Worm (Caenorhabditis elegans) whole organism, young adult: ENCODE measurements around the gene phb-2.
A peak's percentile ranks its signal among the peaks of the same experiment; 100 is the strongest.

Experiments
- B0019.2 ChIP-seq: fragments of 200-800 bp; sonication (Bioruptor generic); conservative IDR thresholded peaks from 2 replicates; pipeline ENCODE4 v1.3.6; 2022; ENCODE audit warnings: missing genetic modification reagents, missing genetic modification characterization, missing compliant biosample characterization
- B0035.1 ChIP-seq: sonication (generic microtip); optimal IDR thresholded peaks from 2 replicates; lab custom pipeline; 2016; ENCODE audit warnings: missing genetic modification characterization, mild to moderate bottlenecking, missing compliant biosample characterization, missing genotype, missing genetic modification reagents
- C06A6.2 ChIP-seq: fragments of 200-800 bp; sonication (Bioruptor generic); conservative IDR thresholded peaks from 2 replicates; pipeline ENCODE4 v1.3.6; 2022; ENCODE audit warnings: missing genetic modification characterization, missing compliant biosample characterization
- F33H1.4 ChIP-seq: fragments of 200-800 bp; sonication (Bioruptor generic); IDR thresholded peaks from 2 replicates; pipeline ENCODE4 v1.3.6; 2022; ENCODE audit warnings: missing genetic modification reagents, missing genetic modification characterization, missing compliant biosample characterization
- F39B2.1 ChIP-seq: fragments of 200-800 bp; sonication (Bioruptor generic); IDR thresholded peaks from 2 replicates; pipeline ENCODE4 v1.3.6; 2022; ENCODE audit warnings: missing genetic modification reagents, missing genetic modification characterization, missing compliant biosample characterization
- F52B5.7 ChIP-seq: sonication (generic microtip); optimal IDR thresholded peaks from 2 replicates; lab custom pipeline; 2016; ENCODE audit warnings: mild to moderate bottlenecking, missing genetic modification characterization, missing compliant biosample characterization
- K11D2.4 ChIP-seq: fragments of 200-800 bp; sonication (Bioruptor generic); IDR thresholded peaks from 2 replicates; pipeline ENCODE4 v1.3.6; 2022; ENCODE audit warnings: missing genetic modification reagents, missing genetic modification characterization, missing compliant biosample characterization
- K12H6.12 ChIP-seq: fragments of 200-800 bp; sonication (Bioruptor generic); optimal IDR thresholded peaks from 2 replicates; lab custom pipeline; 2018; ENCODE audit warnings: mild to moderate bottlenecking, missing genetic modification characterization, missing compliant biosample characterization
- T07F8.4 ChIP-seq: sonication (generic microtip); optimal IDR thresholded peaks from 2 replicates; lab custom pipeline; 2016; ENCODE audit warnings: mild to moderate bottlenecking, missing genetic modification characterization, moderate library complexity, missing compliant biosample characterization
- Y53F4B.3 ChIP-seq: fragments of 200-800 bp; sonication (Bioruptor generic); IDR thresholded peaks from 2 replicates; pipeline ENCODE4 v1.3.6; 2022; ENCODE audit warnings: missing genetic modification reagents, missing genetic modification characterization, missing compliant biosample characterization
- Y53G8AR.9 ChIP-seq: fragments of 200-800 bp; sonication (Bioruptor generic); conservative IDR thresholded peaks from 2 replicates; pipeline ENCODE4 v1.3.6; 2022; ENCODE audit warnings: missing genetic modification reagents, missing genetic modification characterization, missing compliant biosample characterization
- Y79H2A.3 ChIP-seq: fragments of 200-800 bp; sonication (Bioruptor generic); conservative IDR thresholded peaks from 2 replicates; pipeline ENCODE4 v1.3.6; 2022; ENCODE audit warnings: missing genetic modification reagents, missing genetic modification characterization, missing compliant biosample characterization
- Y95B8A.8 ChIP-seq: fragments of 200-800 bp; sonication (Bioruptor generic); IDR thresholded peaks from 2 replicates; pipeline ENCODE4 v1.3.6; 2022; ENCODE audit warnings: missing genetic modification reagents, missing genetic modification characterization, missing compliant biosample characterization
- akir-1 ChIP-seq: fragments of 200-800 bp; sonication (Bioruptor generic); optimal IDR thresholded peaks from 2 replicates; lab custom pipeline; 2018; ENCODE audit warnings: mild to moderate bottlenecking, missing genetic modification characterization, moderate library complexity, missing compliant biosample characterization
- athp-1 ChIP-seq: sonication (generic microtip); optimal IDR thresholded peaks from 2 replicates; lab custom pipeline; 2017; ENCODE audit warnings: mild to moderate bottlenecking, missing genetic modification characterization, missing compliant biosample characterization
- attf-6 ChIP-seq: fragments of 200-800 bp; sonication (Bioruptor generic); IDR thresholded peaks from 2 replicates; pipeline ENCODE4 v1.3.6; 2022; ENCODE audit warnings: missing genetic modification reagents, missing genetic modification characterization, missing compliant biosample characterization
- bed-1 ChIP-seq: fragments of 200-800 bp; sonication (Bioruptor generic); IDR thresholded peaks from 2 replicates; pipeline ENCODE4 v1.3.6; 2022; ENCODE audit warnings: missing genetic modification reagents, missing genetic modification characterization, missing compliant biosample characterization
- ccch-3 ChIP-seq: fragments of 200-800 bp; sonication (Bioruptor generic); optimal IDR thresholded peaks from 2 replicates; lab custom pipeline; 2018; ENCODE audit warnings: mild to moderate bottlenecking, missing genetic modification characterization, missing compliant biosample characterization
- cebp-1 ChIP-seq, 2 experiments: fragments of 200-800 bp in 1 of 2; sonication (Bioruptor generic) in 1 of 2; sonication (generic microtip) in 1 of 2; IDR thresholded peaks in 1 of 2; optimal IDR thresholded peaks in 1 of 2; 2 replicates each; pipeline versions ENCODE4 v1.3.6 to Lab custom; 2017 to 2022; ENCODE audit warnings: missing compliant biosample characterization in 2 of 2, missing genetic modification characterization in 2 of 2, mild to moderate bottlenecking in 1 of 2, missing genetic modification reagents in 1 of 2, moderate library complexity in 1 of 2
- ceh-100 ChIP-seq: fragments of 200-800 bp; sonication (Bioruptor generic); IDR thresholded peaks from 2 replicates; pipeline ENCODE4 v1.3.6; 2022; ENCODE audit warnings: missing genetic modification reagents, missing genetic modification characterization, missing compliant biosample characterization
- ceh-27 ChIP-seq: fragments of 200-800 bp; sonication (Bioruptor generic); optimal IDR thresholded peaks from 2 replicates; lab custom pipeline; 2018; ENCODE audit warnings: mild to moderate bottlenecking, missing genetic modification characterization, moderate library complexity, missing compliant biosample characterization
- dox-1 ChIP-seq: fragments of 200-800 bp; sonication (Bioruptor generic); IDR thresholded peaks from 2 replicates; pipeline ENCODE4 v1.3.6; 2022; ENCODE audit warnings: missing genetic modification reagents, missing genetic modification characterization, missing compliant biosample characterization
- egrh-3 ChIP-seq: fragments of 200-800 bp; sonication (Bioruptor generic); IDR thresholded peaks from 2 replicates; pipeline ENCODE4 v1.3.6; 2022; ENCODE audit warnings: missing genetic modification reagents, missing genetic modification characterization, missing compliant biosample characterization
- ets-4 ChIP-seq: fragments of 200-800 bp; sonication (Bioruptor generic); optimal IDR thresholded peaks from 2 replicates; lab custom pipeline; 2018; ENCODE audit warnings: mild to moderate bottlenecking, missing genetic modification characterization, missing compliant biosample characterization
- hsf-1 ChIP-seq: fragments of 200-800 bp; sonication (Bioruptor generic); IDR thresholded peaks from 2 replicates; pipeline ENCODE4 v1.3.6; 2022; ENCODE audit warnings: missing genetic modification reagents, missing genetic modification characterization, missing compliant biosample characterization
- lin-26 ChIP-seq: fragments of 200-800 bp; sonication (Bioruptor generic); IDR thresholded peaks from 2 replicates; pipeline ENCODE4 v1.3.6; 2022; ENCODE audit warnings: missing genetic modification reagents, missing genetic modification characterization, missing compliant biosample characterization
- madf-3 ChIP-seq: fragments of 200-800 bp; sonication (Bioruptor generic); IDR thresholded peaks from 2 replicates; pipeline ENCODE4 v1.3.6; 2022; ENCODE audit warnings: missing genetic modification reagents, missing genetic modification characterization, missing compliant biosample characterization
- madf-6 ChIP-seq: fragments of 200-800 bp; sonication (Bioruptor generic); IDR thresholded peaks from 2 replicates; pipeline ENCODE4 v1.3.6; 2022; ENCODE audit warnings: missing genetic modification reagents, missing genetic modification characterization, missing compliant biosample characterization
- madf-8 ChIP-seq: fragments of 200-800 bp; sonication (Bioruptor generic); conservative IDR thresholded peaks from 2 replicates; pipeline ENCODE4 v1.3.6; 2022; ENCODE audit warnings: missing genetic modification reagents, missing genetic modification characterization, missing compliant biosample characterization
- mel-28 ChIP-seq: sonication (generic microtip); optimal IDR thresholded peaks from 2 replicates; lab custom pipeline; 2016; ENCODE audit warnings: borderline replicate concordance, mild to moderate bottlenecking, missing genetic modification characterization, missing compliant biosample characterization
- nfya-1 ChIP-seq: sonication (generic microtip); optimal IDR thresholded peaks from 2 replicates; lab custom pipeline; 2017; ENCODE audit warnings: antibody characterized with exemption, missing compliant biosample characterization, missing genetic modification characterization, borderline replicate concordance; ENCODE audit not compliant: insufficient read depth
- nfya-2 ChIP-seq: fragments of 200-800 bp; sonication (Bioruptor generic); IDR thresholded peaks from 2 replicates; pipeline ENCODE4 v1.3.6; 2022; ENCODE audit warnings: missing genetic modification reagents, missing genetic modification characterization, missing compliant biosample characterization
- nhr-120 ChIP-seq: fragments of 200-800 bp; sonication (Bioruptor generic); IDR thresholded peaks from 2 replicates; pipeline ENCODE4 v1.3.6; 2022; ENCODE audit warnings: missing genetic modification characterization, missing compliant biosample characterization
- nhr-179 ChIP-seq: sonication (generic microtip); optimal IDR thresholded peaks from 2 replicates; lab custom pipeline; 2016; ENCODE audit warnings: mild to moderate bottlenecking, missing genetic modification characterization, missing compliant biosample characterization
- nhr-80 ChIP-seq: sonication (generic microtip); optimal IDR thresholded peaks from 2 replicates; lab custom pipeline; 2016; ENCODE audit warnings: missing genetic modification characterization, missing compliant biosample characterization
- rcor-1 ChIP-seq: fragments of 200-800 bp; sonication (Bioruptor generic); IDR thresholded peaks from 2 replicates; pipeline ENCODE4 v1.3.6; 2022; ENCODE audit warnings: missing genetic modification reagents, missing genetic modification characterization, missing compliant biosample characterization
- snpc-1.3 ChIP-seq: sonication (generic microtip); optimal IDR thresholded peaks from 2 replicates; lab custom pipeline; 2017; ENCODE audit warnings: missing genetic modification characterization, mild to moderate bottlenecking, missing compliant biosample characterization, antibody characterized with exemption, moderate library complexity, missing genotype, missing genetic modification reagents; ENCODE audit not compliant: insufficient read depth
- tbp1 ChIP-seq: fragments of 200-800 bp; sonication (Bioruptor generic); optimal IDR thresholded peaks from 2 replicates; lab custom pipeline; 2018; ENCODE audit warnings: mild to moderate bottlenecking, missing genetic modification characterization, missing compliant biosample characterization
- tlf-1 ChIP-seq: fragments of 200-800 bp; sonication (Bioruptor generic); optimal IDR thresholded peaks from 2 replicates; lab custom pipeline; 2018; ENCODE audit warnings: mild to moderate bottlenecking, missing genetic modification characterization, missing compliant biosample characterization
- ztf-18 ChIP-seq: sonication (generic microtip); optimal IDR thresholded peaks from 2 replicates; lab custom pipeline; 2016; ENCODE audit warnings: missing genotype, mild to moderate bottlenecking, missing genetic modification characterization, missing compliant biosample characterization
- ztf-22 ChIP-seq: fragments of 200-800 bp; sonication (Bioruptor generic); optimal IDR thresholded peaks from 2 replicates; lab custom pipeline; 2018; ENCODE audit warnings: mild to moderate bottlenecking, missing genetic modification characterization, moderate library complexity, missing compliant biosample characterization
- ztf-6 ChIP-seq: fragments of 200-800 bp; sonication (Bioruptor generic); IDR thresholded peaks from 2 replicates; pipeline ENCODE4 v1.3.6; 2022; ENCODE audit warnings: missing genetic modification reagents, missing genetic modification characterization, missing compliant biosample characterization

The phb-2 gene

DNA sequence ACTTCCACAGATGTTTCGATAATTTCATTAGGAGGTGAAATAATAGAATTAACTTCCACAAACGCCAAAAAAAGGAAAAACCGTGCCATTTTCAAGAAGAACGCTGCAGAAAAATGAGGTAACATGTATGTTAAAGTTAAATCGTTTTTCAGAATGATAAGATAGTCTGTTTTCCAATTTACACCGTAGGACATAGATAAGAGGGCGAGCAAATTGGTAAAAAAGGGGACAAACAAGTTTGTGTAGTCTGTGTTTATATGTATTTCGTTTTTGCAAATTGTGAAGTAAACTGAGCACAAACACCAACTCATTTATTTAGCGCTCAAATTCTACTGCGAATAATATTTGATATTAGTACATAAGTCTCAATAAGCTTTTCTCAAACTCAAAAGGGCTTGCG, 8.7 kb downstream of the phb-2 start, which contains the start of gene F13H8.11:
TSS of gene F13H8.11 (minus strand) at position 155 of the 400 bp plus-strand sequence.
- TF ChIP-seq ccch-3 (GFP tag; lab: Kevin White, UChicago) (no peak), cebp-1 (GFP tag; IDR thresholded peaks at IDR 0.05; lab: Robert Waterston, UW) (no peak), cebp-1 (tag; optimal IDR thresholded peaks at IDR 0.05; lab: Kevin White, UChicago) (no peak), hsf-1 (GFP tag; lab: Robert Waterston, UW) (no peak), Y53F4B.3 (GFP tag; lab: Robert Waterston, UW) (no peak), ztf-6 (GFP tag; lab: Robert Waterston, UW) (no peak), Y79H2A.3 (GFP tag; lab: Robert Waterston, UW) (no peak), nhr-80 (tag; lab: Kevin White, UChicago) (peak; percentile 58), T07F8.4 (tag; lab: Kevin White, UChicago) (no peak)

DNA sequence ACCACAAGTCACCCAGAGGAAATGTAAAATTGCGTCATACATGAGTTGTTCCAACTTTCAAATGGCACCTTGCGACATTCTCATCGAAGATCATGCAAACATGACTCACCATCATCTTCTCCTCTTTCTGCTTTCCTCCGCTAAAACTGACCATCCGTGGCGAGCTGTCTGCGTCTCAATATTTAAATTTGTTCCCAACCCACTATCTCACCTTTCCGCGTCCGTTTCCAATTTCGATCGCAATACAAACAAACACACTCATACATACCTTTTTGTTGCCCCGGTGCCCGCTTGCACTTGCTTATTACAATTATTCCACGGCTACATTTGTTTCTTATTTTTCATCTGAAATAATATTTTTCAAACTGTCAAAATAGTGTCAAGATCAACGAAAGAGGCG, 9.5 kb downstream of the phb-2 start, which contains the start of gene nmgp-1:
TSS of gene nmgp-1 (plus strand) at position 174 of the 400 bp plus-strand sequence.
- no peak for TF ChIP-seq tlf-1 (GFP tag; lab: Kevin White, UChicago)
- TF ChIP-seq lin-26 (GFP tag; lab: Robert Waterston, UW) = no peak
- TF ChIP-seq F33H1.4 (GFP tag; lab: Robert Waterston, UW) = no peak
- TF ChIP-seq egrh-3 (GFP tag; lab: Robert Waterston, UW) = no peak
- no peak for TF ChIP-seq Y79H2A.3 (GFP tag; lab: Robert Waterston, UW)
- no peak for TF ChIP-seq rcor-1
- peak; percentile 17 for TF ChIP-seq nhr-80 (tag; lab: Kevin White, UChicago)

DNA sequence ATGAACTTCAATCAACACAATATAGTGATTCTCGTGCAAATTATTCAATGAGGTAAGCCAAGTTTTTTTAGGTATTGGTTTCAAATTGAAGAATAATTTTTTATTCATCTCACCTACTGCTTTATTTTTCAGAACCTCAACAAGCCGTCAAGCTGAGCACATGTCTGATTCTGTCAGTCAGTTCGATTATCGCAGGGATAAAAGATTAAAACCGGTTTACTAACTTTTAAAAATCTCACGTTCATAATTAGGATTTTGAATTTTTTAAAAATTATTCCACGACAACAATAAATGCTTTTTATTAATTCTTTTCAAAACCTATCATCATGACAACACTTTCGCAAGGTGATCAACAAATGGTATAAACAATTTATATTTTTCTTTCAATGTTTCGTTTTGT, 11.0 kb downstream of the phb-2 start, which contains the start of gene F13H8.12:
TSS of gene F13H8.12 (plus strand) at position 301 of the 400 bp plus-strand sequence.
- TF ChIP-seq nhr-179 (tag; lab: Kevin White, UChicago) (no peak), K11D2.4 (GFP tag; lab: Robert Waterston, UW) (no peak), mel-28 (tag; lab: Kevin White, UChicago) (no peak), B0035.1 (tag; lab: Kevin White, UChicago) (no peak), madf-3 (GFP tag; lab: Robert Waterston, UW) (no peak), madf-6 (GFP tag; lab: Robert Waterston, UW) (no peak), C06A6.2 (GFP tag; lab: Robert Waterston, UW) (no peak), Y79H2A.3 (GFP tag; lab: Robert Waterston, UW) (no peak), B0019.2 (GFP tag; lab: Robert Waterston, UW) (no peak), ets-4 (GFP tag; lab: Kevin White, UChicago) (no peak), ceh-100 (no peak), nhr-120 (no peak), Y53G8AR.9 (no peak), F52B5.7 (tag; lab: Kevin White, UChicago) (no peak), Y95B8A.8 (GFP tag; lab: Robert Waterston, UW) (no peak)
- TF ChIP-seq, all 124 proteins: peak for 0

DNA sequence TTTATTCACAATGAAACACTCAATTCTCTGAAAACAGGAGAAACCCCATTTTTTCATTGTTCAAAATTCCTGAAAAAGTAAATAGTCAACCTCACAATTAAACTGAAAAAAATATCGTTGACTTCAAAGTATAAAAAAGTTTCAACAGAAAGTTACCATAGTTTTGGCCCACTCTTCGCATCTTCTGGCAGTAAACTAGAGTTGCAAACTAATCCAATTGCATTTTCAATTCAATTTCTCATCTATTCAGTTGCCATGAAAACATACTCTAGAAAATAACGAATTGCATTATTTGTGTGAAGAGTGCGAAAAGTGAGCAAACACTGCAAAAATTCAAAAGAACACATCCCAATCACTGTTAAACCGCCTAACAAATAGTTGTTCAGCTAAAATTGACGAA, 12.5 kb downstream of the phb-2 start, which contains the start of gene F13H8.3:
TSS of gene F13H8.3 (plus strand) at position 301 of the 400 bp plus-strand sequence.
- TF ChIP-seq akir-1 (GFP tag; lab: Kevin White, UChicago) = no peak
- TF ChIP-seq ceh-100 = no peak
- no peak for TF ChIP-seq nfya-1 (tag; lab: Kevin White, UChicago)
- no peak for TF ChIP-seq T07F8.4 (tag; lab: Kevin White, UChicago)
- TF ChIP-seq attf-6 (GFP tag; lab: Robert Waterston, UW) = no peak
- no peak for TF ChIP-seq snpc-1.3 (tag; lab: Kevin White, UChicago)
- no peak for TF ChIP-seq bed-1 (GFP tag; lab: Robert Waterston, UW)
- TF ChIP-seq F39B2.1 = no peak
- no peak for TF ChIP-seq cebp-1 (GFP tag; IDR thresholded peaks at IDR 0.05; lab: Robert Waterston, UW)
- TF ChIP-seq cebp-1 (tag; optimal IDR thresholded peaks at IDR 0.05; lab: Kevin White, UChicago) = no peak
- no peak for TF ChIP-seq tbp1 (GFP tag; lab: Kevin White, UChicago)
- no peak for TF ChIP-seq ceh-27 (GFP tag; lab: Kevin White, UChicago)
- no peak for TF ChIP-seq ztf-22 (GFP tag; lab: Kevin White, UChicago)
- TF ChIP-seq K12H6.12 (tag; lab: Kevin White, UChicago) = no peak
- TF ChIP-seq dox-1 (GFP tag; lab: Robert Waterston, UW) = no peak
- TF ChIP-seq athp-1 (tag; lab: Kevin White, UChicago) = no peak
- TF ChIP-seq madf-8 (GFP tag; lab: Robert Waterston, UW) = no peak
- TF ChIP-seq nfya-2 (GFP tag; lab: Robert Waterston, UW) = no peak
- no peak for TF ChIP-seq ztf-18 (tag; lab: Kevin White, UChicago)
- TF ChIP-seq, all 124 proteins: peak for 0
